Worm (Caenorhabditis elegans) whole organism, mixed stage, embryonic: ENCODE data around the gene eps-8.

Experiments
- cnd-1 ChIP-seq: fragments of 200-800 bp; sonication (Bioruptor generic); optimal IDR thresholded peaks from 2 replicates; lab custom pipeline; 2018; ENCODE audit warnings: mild to moderate bottlenecking, missing genetic modification characterization, missing compliant biosample characterization
- elt-1 ChIP-seq: sonication (generic microtip); optimal IDR thresholded peaks from 2 replicates; lab custom pipeline; 2017; ENCODE audit warnings: missing genetic modification characterization, mild to moderate bottlenecking, missing compliant biosample characterization, antibody characterized with exemption, moderate library complexity, borderline replicate concordance; ENCODE audit not compliant: insufficient read depth
- ham-2 ChIP-seq: fragments of 200-800 bp; sonication (Bioruptor generic); optimal IDR thresholded peaks from 2 replicates; lab custom pipeline; 2018; ENCODE audit warnings: mild to moderate bottlenecking, missing genetic modification characterization, missing compliant biosample characterization
- lin-13 ChIP-seq: fragments of 150-350 bp; optimal IDR thresholded peaks from 2 replicates; lab custom pipeline; 2014; ENCODE audit warnings: missing biosample characterization, missing genetic modification characterization
- lin-32 ChIP-seq: fragments of 200-800 bp; sonication (Bioruptor generic); optimal IDR thresholded peaks from 2 replicates; lab custom pipeline; 2018; ENCODE audit warnings: mild to moderate bottlenecking, missing genetic modification characterization, missing compliant biosample characterization
- lsy-2 ChIP-seq: fragments of 150-350 bp; optimal IDR thresholded peaks from 2 replicates; lab custom pipeline; 2014; ENCODE audit warnings: missing biosample characterization, missing genetic modification characterization
- mab-5 ChIP-seq: fragments of 150-350 bp; optimal IDR thresholded peaks from 2 replicates; lab custom pipeline; 2014; ENCODE audit warnings: missing biosample characterization, missing genetic modification characterization
- nhr-12 ChIP-seq: fragments of 150-350 bp; optimal IDR thresholded peaks from 2 replicates; lab custom pipeline; 2014; ENCODE audit warnings: missing biosample characterization, missing genetic modification characterization
- nhr-237 ChIP-seq: fragments of 150-350 bp; optimal IDR thresholded peaks from 2 replicates; lab custom pipeline; 2014; ENCODE audit warnings: missing biosample characterization, missing genetic modification characterization
- snpc-4 ChIP-seq: fragments of 150-350 bp; optimal IDR thresholded peaks from 2 replicates; lab custom pipeline; 2014; ENCODE audit warnings: missing biosample characterization, missing genetic modification characterization
- unc-62 ChIP-seq: fragments of 150-350 bp; optimal IDR thresholded peaks from 2 replicates; lab custom pipeline; 2014; ENCODE audit warnings: missing biosample characterization, missing genetic modification reagents, missing genetic modification characterization
- ztf-11 ChIP-seq: fragments of 150-350 bp; optimal IDR thresholded peaks from 2 replicates; lab custom pipeline; 2014; ENCODE audit warnings: missing biosample characterization, missing genetic modification characterization

DNA sequence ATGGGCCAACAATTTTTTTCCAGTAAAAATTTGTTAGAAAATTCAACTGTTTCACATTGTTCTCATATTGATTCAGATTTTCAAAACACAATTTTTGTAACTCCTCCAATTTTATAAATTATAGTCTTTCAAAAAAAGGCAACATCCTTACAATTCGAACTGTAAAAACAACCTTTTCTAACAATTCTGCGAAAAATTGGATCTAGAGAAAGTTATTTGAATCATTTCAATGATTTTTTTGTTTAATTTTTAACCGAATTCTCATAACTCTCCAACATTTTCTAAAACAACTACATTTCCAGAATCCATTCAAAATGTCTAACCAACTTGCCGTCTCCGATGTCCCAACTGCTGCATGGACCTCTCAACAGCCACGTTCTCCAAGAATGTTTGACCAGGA lies 40.0 kb downstream of the eps-8 start, which contains the start of gene ccch-5:
- TF ChIP-seq elt-1 (tag; lab: Kevin White, UChicago) (no peak), cnd-1 (tag; lab: Kevin White, UChicago) (no peak), ztf-11 (tag; lab: Kevin White, UChicago) (no peak), snpc-4 (no peak), lsy-2 (tag; lab: Kevin White, UChicago) (no peak), unc-62 (GFP tag; lab: Kevin White, UChicago) (no peak), lin-32 (GFP tag; lab: Kevin White, UChicago) (no peak), nhr-237 (tag; lab: Kevin White, UChicago) (no peak), nhr-12 (tag; lab: Kevin White, UChicago) (no peak), ham-2 (GFP tag; lab: Kevin White, UChicago) (no peak), lin-13 (no peak), mab-5 (tag; lab: Kevin White, UChicago) (no peak)
